Worm (Caenorhabditis elegans): Measurements from ENCODE around the gene F16F9.3.

- TF ChIP-seq aly-2 (tag; optimal IDR thresholded peaks at IDR 0.05) (no peak), blmp-1 (tag; optimal IDR thresholded peaks at IDR 0.05; ENCODE audit: insufficient read depth) (no peak), nhr-10 (tag; optimal IDR thresholded peaks at IDR 0.05) (no peak), elt-1 (tag; optimal IDR thresholded peaks at IDR 0.05) (no peak), unc-62 (GFP tag; optimal IDR thresholded peaks at IDR 0.05) (no peak), skn-1 (tag; optimal IDR thresholded peaks at IDR 0.05) (no peak), nhr-12 (tag; optimal IDR thresholded peaks at IDR 0.05) (no peak), nhr-21 (tag; optimal IDR thresholded peaks at IDR 0.05) (no peak)
Measured at ce11 chrX:8479050-8479449, 21.6 kb downstream of the F16F9.3 start.

All from whole organism, L2 larva.